Worm (Caenorhabditis elegans): ENCODE data around the gene lhpp-1.

The lhpp-1 gene

ce11 chrV:12115150-12115549 lies 3.5 kb upstream of the lhpp-1 start:
- TF ChIP-seq W03F9.2 (tag; optimal IDR thresholded peaks at IDR 0.05) (no peak), him-1 (tag; optimal IDR thresholded peaks at IDR 0.05) (no peak), dao-5 (tag; optimal IDR thresholded peaks at IDR 0.05) (no peak)

DNA sequence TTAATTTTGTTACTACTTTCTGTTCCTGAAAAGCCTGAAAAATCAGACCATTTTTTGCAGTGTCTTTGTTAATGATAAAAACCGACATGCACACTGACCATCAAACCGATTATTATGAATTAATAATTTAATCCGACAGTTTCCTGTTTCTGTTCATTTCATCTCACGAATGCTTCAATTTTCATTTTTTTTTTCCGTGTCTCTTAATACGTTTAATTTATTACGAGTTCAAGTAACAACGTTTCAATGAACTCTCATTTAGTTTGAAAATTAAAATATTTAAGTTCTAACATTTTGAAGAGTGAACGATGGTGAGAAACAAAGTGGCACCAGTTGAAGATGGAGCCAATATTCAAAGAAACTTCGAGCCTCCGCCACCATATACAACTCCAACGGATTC lies 3.1 kb upstream of the lhpp-1 start, which contains the start of gene spin-1:
spin-1 (plus strand) TSS at position 301 of the 400 bp plus-strand sequence.
- TF ChIP-seq him-1 (tag; optimal IDR thresholded peaks at IDR 0.05) (no peak), W03F9.2 (tag; optimal IDR thresholded peaks at IDR 0.05) (no peak), dao-5 (tag; optimal IDR thresholded peaks at IDR 0.05) (no peak)

DNA sequence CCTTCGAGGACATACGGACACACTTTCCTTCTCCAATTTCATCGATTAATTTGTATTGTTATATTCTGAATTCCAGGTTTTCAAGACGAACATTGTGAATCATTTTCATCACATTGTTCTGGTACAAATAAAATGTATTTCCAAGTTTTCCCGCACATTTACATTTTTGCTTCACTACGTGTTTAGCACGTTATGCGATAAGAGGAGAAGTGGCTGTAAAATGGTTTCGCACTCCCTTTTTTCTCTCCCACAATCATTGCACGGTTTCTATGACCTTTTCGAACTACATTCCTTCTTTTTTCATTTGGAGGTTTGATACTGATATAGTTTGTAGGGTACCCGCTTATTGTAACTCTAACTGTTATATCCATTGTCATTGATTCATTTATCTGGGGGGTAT lies 2.1 kb upstream of the lhpp-1 start:
- TF ChIP-seq dao-5 (tag; optimal IDR thresholded peaks at IDR 0.05) (no peak), him-1 (tag; optimal IDR thresholded peaks at IDR 0.05) (no peak), W03F9.2 (tag; optimal IDR thresholded peaks at IDR 0.05) (no peak)

ce11 chrV:12106841-12107240 lies 4.8 kb downstream of the lhpp-1 start, which contains the start of gene nhr-136:
TSS of gene nhr-136 (plus strand) at chrV:12107141.
- no peak for TF ChIP-seq him-1 (tag; optimal IDR thresholded peaks at IDR 0.05)
- TF ChIP-seq dao-5 (tag; optimal IDR thresholded peaks at IDR 0.05): no peak
- no peak for TF ChIP-seq W03F9.2 (tag; optimal IDR thresholded peaks at IDR 0.05)

DNA sequence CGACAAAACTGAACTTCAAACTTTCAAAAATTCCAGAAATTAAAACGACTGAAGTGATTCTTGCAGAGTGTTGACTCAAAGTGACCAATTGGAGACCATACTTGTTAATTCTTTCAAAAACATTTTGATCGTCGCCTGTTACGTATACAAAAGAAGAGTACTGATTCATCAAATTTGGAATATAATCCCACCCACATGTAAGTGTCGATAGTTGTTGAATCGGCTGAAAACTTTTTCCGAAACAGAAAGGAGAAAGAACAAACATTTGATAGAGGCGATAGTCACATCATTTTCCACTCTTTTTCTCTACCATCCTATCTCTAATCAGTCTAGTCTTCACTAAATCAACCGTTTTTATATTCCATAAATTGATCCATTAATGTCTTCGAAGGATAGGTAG lies 7.7 kb downstream of the lhpp-1 start, which contains the start of gene nhr-153:
nhr-153 (plus strand) TSS at position 301 of the 400 bp plus-strand sequence.
- TF ChIP-seq W03F9.2 (tag; optimal IDR thresholded peaks at IDR 0.05) (no peak), dao-5 (tag; optimal IDR thresholded peaks at IDR 0.05) (no peak), him-1 (tag; optimal IDR thresholded peaks at IDR 0.05) (no peak)

DNA sequence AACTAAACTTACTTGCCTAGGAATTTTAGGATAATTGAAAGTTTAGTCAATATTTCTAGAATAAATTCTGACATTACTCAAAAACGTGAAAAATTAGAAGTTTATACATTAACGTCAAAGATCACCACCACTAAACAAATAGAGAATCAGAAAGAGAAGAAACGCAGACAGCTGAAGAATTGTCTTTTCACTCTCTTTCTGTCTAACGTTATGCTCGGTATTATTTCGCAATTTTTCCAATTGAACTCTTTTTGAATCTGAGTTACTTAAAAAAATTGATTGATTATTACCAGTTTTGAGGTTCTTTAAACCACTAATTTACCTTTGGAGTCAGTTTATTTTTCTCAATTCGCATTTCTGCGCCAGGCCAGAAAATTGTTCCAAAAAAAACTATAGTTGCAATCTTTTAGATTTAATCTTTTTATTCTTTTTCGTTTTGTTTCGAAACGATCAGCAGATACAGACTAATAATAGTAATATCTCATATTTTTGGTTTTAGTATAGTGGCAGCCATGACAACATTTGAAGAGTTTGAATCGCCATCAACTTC lies 10.7 kb downstream of the lhpp-1 start, which contains the start of gene nhr-154:
nhr-154 (plus strand) TSS at position 500 of the 550 bp plus-strand sequence.
- no peak for TF ChIP-seq him-1 (tag; optimal IDR thresholded peaks at IDR 0.05)
- TF ChIP-seq W03F9.2 (tag; optimal IDR thresholded peaks at IDR 0.05): peak; percentile 17
- TF ChIP-seq dao-5 (tag; optimal IDR thresholded peaks at IDR 0.05): no peak

ce11 chrV:12098123-12098522 lies 13.5 kb downstream of the lhpp-1 start, which contains the start of gene nhr-209:
TSS of gene nhr-209 (plus strand) at chrV:12098149.
- TF ChIP-seq W03F9.2 (tag; optimal IDR thresholded peaks at IDR 0.05) (no peak), dao-5 (tag; optimal IDR thresholded peaks at IDR 0.05) (no peak), him-1 (tag; optimal IDR thresholded peaks at IDR 0.05) (no peak)

DNA sequence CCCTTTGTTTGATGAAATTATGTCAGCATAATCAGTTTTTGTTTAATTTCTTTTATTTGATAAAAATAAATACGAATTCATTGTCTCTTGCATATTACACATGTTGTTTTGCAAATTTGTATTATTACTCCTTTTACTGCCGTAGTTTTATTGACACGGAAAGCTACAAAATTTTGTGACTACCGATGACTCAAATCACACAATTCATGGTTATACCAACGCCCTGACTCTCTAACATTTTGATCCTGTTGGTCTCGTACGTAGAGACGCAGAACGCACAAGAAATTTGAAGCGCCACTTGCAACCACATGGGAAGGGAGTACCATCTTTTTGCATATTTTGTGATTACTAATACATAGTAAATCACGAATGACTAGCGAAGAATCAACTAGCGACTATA lies 15.7 kb downstream of the lhpp-1 start, which contains the start of gene nhr-207:
nhr-207 (plus strand) TSS at position 282 of the 400 bp plus-strand sequence.
- TF ChIP-seq dao-5 (tag; optimal IDR thresholded peaks at IDR 0.05): no peak
- no peak for TF ChIP-seq W03F9.2 (tag; optimal IDR thresholded peaks at IDR 0.05)
- no peak for TF ChIP-seq him-1 (tag; optimal IDR thresholded peaks at IDR 0.05)

DNA sequence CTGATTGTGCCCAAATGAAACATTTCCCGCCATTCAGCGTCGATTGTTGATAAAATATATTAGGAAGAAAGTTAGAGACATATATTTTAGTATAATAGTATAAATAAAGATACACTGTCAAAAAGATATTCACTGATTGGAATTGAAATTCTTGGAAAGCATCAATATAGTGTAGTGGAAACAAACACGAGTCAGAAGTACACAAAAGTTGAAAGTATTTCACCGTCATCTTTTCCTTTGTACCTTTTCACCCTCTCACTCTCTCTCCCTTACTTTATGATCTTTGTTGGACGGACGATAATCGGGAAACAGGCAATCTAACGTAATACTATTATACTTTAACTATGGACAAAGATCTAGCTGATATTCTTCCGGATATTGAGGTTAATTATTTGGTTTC lies 17.6 kb downstream of the lhpp-1 start, which contains the start of gene nhr-208:
nhr-208 (plus strand) TSS at position 288 of the 400 bp plus-strand sequence.
- TF ChIP-seq W03F9.2 (tag; optimal IDR thresholded peaks at IDR 0.05) (no peak), dao-5 (tag; optimal IDR thresholded peaks at IDR 0.05) (no peak), him-1 (tag; optimal IDR thresholded peaks at IDR 0.05) (no peak)

ce11 chrV:12091759-12092158 lies 19.8 kb downstream of the lhpp-1 start, which contains the start of gene nhr-206:
TSS of gene nhr-206 (plus strand) at chrV:12092006.
- TF ChIP-seq him-1 (tag; optimal IDR thresholded peaks at IDR 0.05) (no peak), dao-5 (tag; optimal IDR thresholded peaks at IDR 0.05) (no peak)

DNA sequence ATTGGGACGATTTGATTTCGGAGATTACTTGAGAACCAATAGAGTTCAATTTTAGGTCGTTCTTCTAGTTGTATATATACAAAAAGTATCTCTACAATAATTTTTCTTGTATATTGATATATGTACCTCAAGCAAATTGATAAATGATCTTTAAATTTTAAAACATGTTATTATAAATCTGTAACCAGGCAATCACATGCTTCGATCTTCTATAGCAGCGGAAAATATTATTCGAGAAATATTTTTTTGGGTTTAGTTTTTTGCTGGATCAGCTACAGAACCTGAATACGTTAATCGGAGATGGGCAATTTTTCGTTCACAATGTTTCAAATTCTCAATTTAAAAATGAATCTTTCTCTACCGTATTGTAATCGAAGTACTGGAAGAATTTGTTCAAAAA lies 22.8 kb downstream of the lhpp-1 start, which contains the start of gene R07B7.12:
R07B7.12 (plus strand) TSS at position 301 of the 400 bp plus-strand sequence.
- no peak for TF ChIP-seq him-1 (tag; optimal IDR thresholded peaks at IDR 0.05)
- TF ChIP-seq dao-5 (tag; optimal IDR thresholded peaks at IDR 0.05): no peak
- TF ChIP-seq W03F9.2 (tag; optimal IDR thresholded peaks at IDR 0.05): no peak

DNA sequence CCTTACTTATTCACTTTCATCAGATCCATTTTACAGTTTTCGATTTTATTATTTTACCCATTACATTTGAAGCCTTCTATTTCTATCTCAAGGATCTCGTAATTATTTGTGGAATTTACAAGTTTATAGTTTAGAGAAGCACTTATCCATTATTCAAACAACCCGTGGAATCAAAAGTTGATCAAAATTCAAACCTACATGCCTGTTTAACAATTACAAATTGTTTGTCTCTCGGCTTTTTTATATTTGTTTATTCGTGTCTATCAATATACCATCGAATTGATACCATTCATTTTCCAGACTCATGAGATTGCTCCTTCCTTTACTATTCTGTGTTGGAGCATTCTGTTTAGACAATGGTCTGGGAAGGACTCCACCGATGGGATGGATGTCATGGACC lies 24.7 kb downstream of the lhpp-1 start, which contains the start of gene gana-1:
gana-1 (plus strand) TSS at position 301 of the 400 bp plus-strand sequence.
- no peak for TF ChIP-seq him-1 (tag; optimal IDR thresholded peaks at IDR 0.05)

- TF ChIP-seq dao-5 (tag; optimal IDR thresholded peaks at IDR 0.05) (no peak), him-1 (tag; optimal IDR thresholded peaks at IDR 0.05) (no peak), W03F9.2 (tag; optimal IDR thresholded peaks at IDR 0.05) (no peak)
Observed at ce11 chrV:12085867-12086634, 25.6 kb downstream of the lhpp-1 start.

DNA sequence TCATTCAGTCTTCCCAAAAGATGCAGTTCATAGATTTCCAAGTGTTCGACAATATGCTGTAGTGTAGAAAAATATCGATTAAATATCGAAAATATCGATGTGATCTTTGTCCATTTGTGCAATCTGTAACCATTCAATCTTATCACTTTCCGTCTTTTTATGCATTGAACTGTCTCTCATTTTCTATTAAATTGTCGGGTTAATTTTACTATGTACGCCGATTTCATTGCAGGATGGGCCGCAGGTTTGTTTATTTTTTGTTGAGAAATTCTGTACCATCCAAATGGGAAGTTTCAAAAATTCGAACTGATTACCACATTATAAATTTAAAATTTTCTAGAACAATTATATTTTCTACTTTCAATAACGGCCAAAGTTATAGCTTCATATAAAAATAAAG lies 27.4 kb downstream of the lhpp-1 start, which contains the start of gene R07B7.8:
R07B7.8 (minus strand) TSS at position 101 of the 400 bp plus-strand sequence.
- TF ChIP-seq him-1 (tag; optimal IDR thresholded peaks at IDR 0.05) (no peak), W03F9.2 (tag; optimal IDR thresholded peaks at IDR 0.05) (no peak), dao-5 (tag; optimal IDR thresholded peaks at IDR 0.05) (no peak)
